Worm (Caenorhabditis elegans) whole organism, L2 larva: Measurements from ENCODE around the gene gsnl-1.
A peak's percentile ranks its signal among the peaks of the same experiment; 100 is the strongest.

ENCODE experiments used
- C34F6.9 ChIP-seq: fragments of 150-350 bp; optimal IDR thresholded peaks from 2 replicates; lab custom pipeline; 2014; ENCODE audit warnings: missing biosample characterization, missing genetic modification characterization
- F13H6.1 ChIP-seq: sonication (generic microtip); optimal IDR thresholded peaks from 2 replicates; lab custom pipeline; 2016; ENCODE audit warnings: missing genetic modification characterization, missing compliant biosample characterization
- R02D3.7 ChIP-seq: fragments of 150-350 bp; optimal IDR thresholded peaks from 2 replicates; lab custom pipeline; 2014; ENCODE audit warnings: missing biosample characterization, missing genetic modification characterization
- Y55F3AM.14 ChIP-seq: fragments of 200-800 bp; sonication (Bioruptor generic); optimal IDR thresholded peaks from 2 replicates; lab custom pipeline; 2018; ENCODE audit warnings: mild to moderate bottlenecking, missing genetic modification characterization, missing compliant biosample characterization
- ZK546.5 ChIP-seq: sonication (generic microtip); optimal IDR thresholded peaks from 2 replicates; lab custom pipeline; 2017; ENCODE audit warnings: missing biosample characterization, missing genetic modification characterization
- alr-1 ChIP-seq: fragments of 150-350 bp; optimal IDR thresholded peaks from 2 replicates; lab custom pipeline; 2014; ENCODE audit warnings: missing biosample characterization, missing genetic modification characterization
- aly-2 ChIP-seq: fragments of 150-350 bp; optimal IDR thresholded peaks from 2 replicates; lab custom pipeline; 2014; ENCODE audit warnings: missing biosample characterization, missing genetic modification characterization
- ama-1 ChIP-seq: fragments of 150-350 bp; optimal IDR thresholded peaks from 2 replicates; lab custom pipeline; 2018; ENCODE audit warnings: inconsistent platforms
- blmp-1 ChIP-seq: sonication (generic microtip); optimal IDR thresholded peaks from 2 replicates; lab custom pipeline; 2017; ENCODE audit warnings: missing genetic modification characterization, mild to moderate bottlenecking, missing compliant biosample characterization, antibody characterized with exemption, moderate library complexity; ENCODE audit not compliant: insufficient read depth
- ceh-16 ChIP-seq: fragments of 150-350 bp; optimal IDR thresholded peaks from 2 replicates; lab custom pipeline; 2014; ENCODE audit warnings: missing biosample characterization, missing genetic modification characterization
- crh-2 ChIP-seq: sonication (generic microtip); optimal IDR thresholded peaks from 2 replicates; lab custom pipeline; 2017; ENCODE audit warnings: missing biosample characterization, missing genetic modification characterization
- egl-27 ChIP-seq: sonication (generic microtip); optimal IDR thresholded peaks from 3 replicates; lab custom pipeline; 2017; ENCODE audit warnings: missing biosample characterization, missing genetic modification reagents, missing genetic modification characterization
- elt-1 ChIP-seq: fragments of 150-350 bp; optimal IDR thresholded peaks from 2 replicates; lab custom pipeline; 2014; ENCODE audit warnings: missing biosample characterization, missing genetic modification characterization
- elt-3 ChIP-seq: sonication (generic microtip); optimal IDR thresholded peaks from 2 replicates; lab custom pipeline; 2017; ENCODE audit warnings: missing biosample characterization, missing genetic modification characterization
- fos-1 ChIP-seq: fragments of 150-350 bp; optimal IDR thresholded peaks from 2 replicates; lab custom pipeline; 2014; ENCODE audit warnings: missing biosample characterization, missing genetic modification characterization
- gmeb-1 ChIP-seq: fragments of 150-350 bp; optimal IDR thresholded peaks from 2 replicates; lab custom pipeline; 2014; ENCODE audit warnings: missing biosample characterization, missing genetic modification characterization
- lin-11 ChIP-seq: fragments of 150-350 bp; sonication (generic microtip); optimal IDR thresholded peaks from 2 replicates; lab custom pipeline; 2014; ENCODE audit warnings: missing biosample characterization, missing genetic modification characterization, inconsistent platforms, mixed read lengths
- lin-39 ChIP-seq: fragments of 150-350 bp; optimal IDR thresholded peaks from 2 replicates; lab custom pipeline; 2014; ENCODE audit warnings: missing biosample characterization, missing genetic modification reagents, missing genetic modification characterization
- lsy-2 ChIP-seq, 2 experiments: fragments of 150-350 bp in 1 of 2; sonication (generic microtip) in 1 of 2; optimal IDR thresholded peaks; 2 replicates each; lab custom pipeline; 2014 to 2017; ENCODE audit warnings: missing biosample characterization in 2 of 2, missing genetic modification characterization in 2 of 2
- mab-5 ChIP-seq: fragments of 150-350 bp; optimal IDR thresholded peaks from 2 replicates; lab custom pipeline; 2014; ENCODE audit warnings: missing biosample characterization, missing genetic modification characterization
- mbf-1 ChIP-seq: sonication (generic microtip); optimal IDR thresholded peaks from 2 replicates; lab custom pipeline; 2017; ENCODE audit warnings: missing biosample characterization, missing genetic modification characterization
- mdl-1 ChIP-seq, 2 experiments: fragments of 150-350 bp in 1 of 2; sonication (generic microtip) in 1 of 2; optimal IDR thresholded peaks; 2 replicates each; lab custom pipeline; 2017; ENCODE audit warnings: missing biosample characterization in 2 of 2, missing genetic modification characterization in 2 of 2
- nhr-11 ChIP-seq: fragments of 150-350 bp; optimal IDR thresholded peaks from 2 replicates; lab custom pipeline; 2014; ENCODE audit warnings: missing biosample characterization, missing genetic modification characterization
- nhr-12 ChIP-seq: fragments of 150-350 bp; optimal IDR thresholded peaks from 2 replicates; lab custom pipeline; 2014; ENCODE audit warnings: missing biosample characterization, missing genetic modification characterization
- nhr-129 ChIP-seq: fragments of 150-350 bp; optimal IDR thresholded peaks from 2 replicates; lab custom pipeline; 2014; ENCODE audit warnings: missing biosample characterization, missing genetic modification characterization
- nhr-21 ChIP-seq: fragments of 150-350 bp; optimal IDR thresholded peaks from 2 replicates; lab custom pipeline; 2014; ENCODE audit warnings: missing biosample characterization, missing genetic modification characterization
- nhr-237 ChIP-seq: fragments of 150-350 bp; optimal IDR thresholded peaks from 2 replicates; lab custom pipeline; 2014; ENCODE audit warnings: missing biosample characterization, missing genetic modification characterization
- nhr-6 ChIP-seq: fragments of 150-350 bp; optimal IDR thresholded peaks from 2 replicates; lab custom pipeline; 2014; ENCODE audit warnings: missing biosample characterization, missing genetic modification characterization
- nhr-77 ChIP-seq: fragments of 150-350 bp; optimal IDR thresholded peaks from 2 replicates; lab custom pipeline; 2014; ENCODE audit warnings: missing biosample characterization, missing genetic modification characterization
- peb-1 ChIP-seq: fragments of 150-350 bp; optimal IDR thresholded peaks from 2 replicates; lab custom pipeline; 2014; ENCODE audit warnings: missing biosample characterization, missing genetic modification characterization
- sem-4 ChIP-seq: fragments of 150-350 bp; optimal IDR thresholded peaks from 2 replicates; lab custom pipeline; 2014; ENCODE audit warnings: missing biosample characterization, missing genetic modification reagents, missing genetic modification characterization
- skn-1 ChIP-seq: sonication (generic microtip); optimal IDR thresholded peaks from 2 replicates; lab custom pipeline; 2017; ENCODE audit warnings: missing biosample characterization, missing genetic modification characterization
- sma-9 ChIP-seq, 2 experiments: fragments of 150-350 bp in 1 of 2; sonication (generic microtip) in 1 of 2; optimal IDR thresholded peaks; 2 replicates each; lab custom pipeline; 2014 to 2016; ENCODE audit warnings: missing genetic modification characterization in 2 of 2, mild to moderate bottlenecking in 1 of 2, missing biosample characterization in 1 of 2, missing compliant biosample characterization in 1 of 2, missing genetic modification reagents in 1 of 2, moderate library complexity in 1 of 2
- snpc-4 ChIP-seq: fragments of 150-350 bp; optimal IDR thresholded peaks from 2 replicates; lab custom pipeline; 2014; ENCODE audit warnings: missing biosample characterization, missing genetic modification characterization
- unc-39 ChIP-seq: fragments of 150-350 bp; optimal IDR thresholded peaks from 2 replicates; lab custom pipeline; 2014; ENCODE audit warnings: missing biosample characterization, missing genetic modification characterization
- unc-62 ChIP-seq: fragments of 150-350 bp; optimal IDR thresholded peaks from 2 replicates; lab custom pipeline; 2014; ENCODE audit warnings: missing biosample characterization, missing genetic modification reagents, missing genetic modification characterization
- zag-1 ChIP-seq: fragments of 150-350 bp; optimal IDR thresholded peaks from 2 replicates; lab custom pipeline; 2014; ENCODE audit warnings: missing biosample characterization, missing genetic modification characterization
- ztf-1 ChIP-seq: fragments of 200-800 bp; sonication (Bioruptor generic); conservative IDR thresholded peaks from 2 replicates; pipeline ENCODE4 v1.3.6; 2022; ENCODE audit warnings: missing genetic modification characterization, missing compliant biosample characterization
- ztf-4 ChIP-seq: fragments of 150-350 bp; optimal IDR thresholded peaks from 2 replicates; lab custom pipeline; 2014; ENCODE audit warnings: missing biosample characterization, missing genetic modification characterization

gsnl-1 gene

ce11 chrV:9503152-9503817 is 6.4 kb downstream of the gsnl-1 start (continued):
- TF ChIP-seq ZK546.5 (tag; lab: Kevin White, UChicago) (no peak), elt-3 (tag; lab: Kevin White, UChicago) (no peak), lin-11 (tag; lab: Kevin White, UChicago) (peak; percentile 51), nhr-12 (tag; lab: Kevin White, UChicago) (no peak)

ce11 chrV:9504474-9504960 is 7.7 kb downstream of the gsnl-1 start, which contains the start of gene haao-1:
TSS of gene haao-1 (plus strand) at chrV:9504910.
- no peak for TF ChIP-seq elt-3 (tag; lab: Kevin White, UChicago)
- no peak for TF ChIP-seq sem-4 (tag; lab: Kevin White, UChicago)
- no peak for TF ChIP-seq nhr-11 (tag; lab: Kevin White, UChicago)
- TF ChIP-seq alr-1 (tag; lab: Kevin White, UChicago) = no peak
- TF ChIP-seq unc-39 (tag; lab: Kevin White, UChicago) = no peak
- TF ChIP-seq ztf-4 (tag; lab: Kevin White, UChicago) = no peak
- TF ChIP-seq zag-1 (tag; lab: Kevin White, UChicago) = no peak
- no peak for TF ChIP-seq sma-9 (GFP tag; optimal IDR thresholded peaks at IDR 0.05; lab: Kevin White, UChicago)
- TF ChIP-seq sma-9 (tag; optimal IDR thresholded peaks at IDR 0.05; lab: Kevin White, UChicago) = no peak

- no peak for TF ChIP-seq zag-1 (tag; lab: Kevin White, UChicago)
- TF ChIP-seq sma-9 (GFP tag; optimal IDR thresholded peaks at IDR 0.05; lab: Kevin White, UChicago) = peak; percentile 30
- no peak for TF ChIP-seq sma-9 (tag; optimal IDR thresholded peaks at IDR 0.05; lab: Kevin White, UChicago)
- TF ChIP-seq nhr-21 (tag; lab: Kevin White, UChicago) = no peak
- TF ChIP-seq mdl-1 (tag; optimal IDR thresholded peaks at IDR 0.05; lab: Kevin White, UChicago) = peak in 1 of 2 experiments; percentile 13
- TF ChIP-seq snpc-4 = no peak
- no peak for TF ChIP-seq mbf-1
- peak; percentile 78 for TF ChIP-seq fos-1 (tag; lab: Kevin White, UChicago)
- peak; percentile 10 for TF ChIP-seq crh-2
Observed at ce11 chrV:9506931-9507330, 10.1 kb downstream of the gsnl-1 start.

DNA sequence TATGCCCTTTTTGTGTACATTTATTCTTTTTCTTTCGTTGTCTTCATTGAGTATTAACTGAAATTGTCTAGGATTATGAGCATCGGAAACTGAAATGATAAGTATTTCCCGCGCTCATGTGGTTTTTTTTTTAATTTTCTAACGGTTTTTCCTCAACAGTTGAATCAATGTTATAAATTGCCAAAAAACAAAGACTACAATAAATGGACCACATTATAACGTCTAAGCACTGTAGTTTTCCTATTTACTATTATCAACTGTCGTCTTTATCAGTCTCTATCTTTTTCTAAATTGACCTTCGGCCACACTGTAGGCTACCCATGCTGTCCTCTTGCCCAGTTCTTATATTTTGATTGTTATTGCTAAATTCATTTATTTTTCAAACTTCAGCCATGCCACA is 10.9 kb downstream of the gsnl-1 start, which contains the start of gene acs-14:
Gene acs-14 (plus strand): TSS at position 391 of the 400 bp plus-strand sequence.
- TF ChIP-seq gmeb-1 (no peak), fos-1 (tag; lab: Kevin White, UChicago) (peak; percentile 17)

- TF ChIP-seq ztf-1 (GFP tag; lab: Robert Waterston, UW) = no peak
- no peak for TF ChIP-seq mdl-1 (tag; optimal IDR thresholded peaks at IDR 0.05; lab: Kevin White, UChicago)
- TF ChIP-seq lin-11 (tag; lab: Kevin White, UChicago) = no peak
- no peak for TF ChIP-seq skn-1 (tag; lab: Kevin White, UChicago)
- no peak for TF ChIP-seq snpc-4
- no peak for TF ChIP-seq F13H6.1 (tag; lab: Kevin White, UChicago)
- TF ChIP-seq alr-1 (tag; lab: Kevin White, UChicago) = no peak
- no peak for TF ChIP-seq C34F6.9 (tag; lab: Kevin White, UChicago)
Observed at ce11 chrV:9509597-9509996, 12.8 kb downstream of the gsnl-1 start.

DNA sequence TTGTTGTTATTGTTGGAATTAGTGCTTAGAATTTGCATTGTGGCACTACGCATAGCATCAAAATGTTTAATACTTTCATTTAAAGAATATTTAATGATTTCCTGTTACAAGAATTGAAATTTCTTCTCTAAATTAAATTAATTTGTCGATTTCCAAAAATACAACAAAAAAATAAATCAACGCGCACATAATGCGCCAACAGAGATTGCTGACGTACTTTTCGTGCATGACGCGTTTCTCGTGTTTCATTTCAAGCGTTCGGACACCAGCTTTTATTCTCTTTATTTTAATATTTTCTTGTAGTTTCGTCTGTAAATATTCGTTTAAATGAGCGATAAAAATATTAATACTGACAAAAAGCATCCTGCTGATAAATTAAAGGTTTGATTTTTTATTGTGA is 16.7 kb downstream of the gsnl-1 start, which contains the start of gene eif-2Bdelta:
Gene eif-2Bdelta (plus strand): TSS at position 235 of the 400 bp plus-strand sequence.
- no peak for TF ChIP-seq ceh-16 (tag; lab: Kevin White, UChicago)
- TF ChIP-seq mab-5 (tag; lab: Kevin White, UChicago) = peak; percentile 58
- no peak for TF ChIP-seq unc-39 (tag; lab: Kevin White, UChicago)
- no peak for TF ChIP-seq nhr-6 (tag; lab: Kevin White, UChicago)
- no peak for TF ChIP-seq elt-1 (tag; lab: Kevin White, UChicago)
- no peak for TF ChIP-seq unc-62 (GFP tag; lab: Kevin White, UChicago)
- peak; percentile 74 for TF ChIP-seq sma-9 (GFP tag; optimal IDR thresholded peaks at IDR 0.05; lab: Kevin White, UChicago)
- no peak for TF ChIP-seq sma-9 (tag; optimal IDR thresholded peaks at IDR 0.05; lab: Kevin White, UChicago)
- TF ChIP-seq ama-1 (lab: Kevin White, UChicago) = no peak
- peak; percentile 10 for TF ChIP-seq crh-2
- TF ChIP-seq lin-39 (tag; lab: Kevin White, UChicago) = no peak
- no peak for TF ChIP-seq nhr-11 (tag; lab: Kevin White, UChicago)
- TF ChIP-seq egl-27 (tag; lab: Kevin White, UChicago) = no peak
- no peak for TF ChIP-seq nhr-77 (tag; lab: Kevin White, UChicago)
- peak; percentile 38 for TF ChIP-seq F13H6.1 (tag; lab: Kevin White, UChicago)
- TF ChIP-seq nhr-237 = no peak
- TF ChIP-seq R02D3.7 = no peak
- TF ChIP-seq blmp-1 = no peak
- TF ChIP-seq elt-3 (tag; lab: Kevin White, UChicago) = no peak
- no peak for TF ChIP-seq ztf-1 (GFP tag; lab: Robert Waterston, UW)
- peak; percentile 68 to 80 for TF ChIP-seq lsy-2 (tag; optimal IDR thresholded peaks at IDR 0.05; lab: Kevin White, UChicago)
- TF ChIP-seq skn-1 (tag; lab: Kevin White, UChicago) = no peak
- TF ChIP-seq ztf-4 (tag; lab: Kevin White, UChicago) = no peak
- no peak for TF ChIP-seq Y55F3AM.14
- no peak for TF ChIP-seq ZK546.5 (tag; lab: Kevin White, UChicago)
- no peak for TF ChIP-seq mbf-1
- TF ChIP-seq nhr-129 (tag; lab: Kevin White, UChicago) = no peak
- no peak for TF ChIP-seq peb-1 (tag; lab: Kevin White, UChicago)
- TF ChIP-seq aly-2 (tag; lab: Kevin White, UChicago) = no peak
